Fruit fly (Drosophila melanogaster): Measurements from ENCODE around the gene tra.
A peak's percentile ranks its signal among the peaks of the same experiment; 100 is the strongest.

The tra gene

dm6 chr3L:16634091-16634490 lies 43.2 kb upstream of the tra start:
- TF ChIP-seq CG34406 (GFP tag; optimal IDR thresholded peaks at IDR 0.05), result no peak
- TF ChIP-seq Ets96B (tag; optimal IDR thresholded peaks at IDR 0.05), result no peak
- no peak for TF ChIP-seq CG10631 (GFP tag; optimal IDR thresholded peaks at IDR 0.05)
- no peak for TF ChIP-seq CG9139 (GFP tag; optimal IDR thresholded peaks at IDR 0.05)
- no peak for TF ChIP-seq eg (GFP tag; IDR thresholded peaks at IDR 0.05)
- no peak for TF ChIP-seq CG6792 (GFP tag; optimal IDR thresholded peaks at IDR 0.05)
- no peak for TF ChIP-seq CG11294 (GFP tag; IDR thresholded peaks at IDR 0.05)

dm6 chr3L:16631844-16632537 lies 41.1 kb upstream of the tra start:
- TF ChIP-seq dsx (GFP tag; optimal IDR thresholded peaks at IDR 0.05; ENCODE audit: poor library complexity, severe bottlenecking) (no peak), CG31627 (GFP tag; optimal IDR thresholded peaks at IDR 0.05) (no peak), CG6163 (GFP tag; IDR thresholded peaks at IDR 0.05) (peak; percentile 17; the same call in 1 of the 3 replicates), Met (GFP tag; optimal IDR thresholded peaks at IDR 0.05) (no peak), esn (GFP tag; optimal IDR thresholded peaks at IDR 0.05) (peak; percentile 8), CG16779 (tag; optimal IDR thresholded peaks at IDR 0.05) (no peak), Eip78C (GFP tag) (peak; percentile 47)

- no peak for TF ChIP-seq CG3032 (tag; optimal IDR thresholded peaks at IDR 0.05)
- TF ChIP-seq CG34406 (GFP tag; optimal IDR thresholded peaks at IDR 0.05), result no peak
- TF ChIP-seq dsx (GFP tag; optimal IDR thresholded peaks at IDR 0.05; ENCODE audit: poor library complexity, severe bottlenecking), result peak; percentile 72
- TF ChIP-seq CG11902 (GFP tag; optimal IDR thresholded peaks at IDR 0.05), result no peak
- no peak for TF ChIP-seq CG11762 (GFP tag; optimal IDR thresholded peaks at IDR 0.05; ENCODE audit: insufficient read depth)
- no peak for TF ChIP-seq dac (GFP tag; optimal IDR thresholded peaks at IDR 0.05)
- no peak for TF ChIP-seq CG16779 (tag; optimal IDR thresholded peaks at IDR 0.05)
- TF ChIP-seq spab (GFP tag; optimal IDR thresholded peaks at IDR 0.05), result no peak
- TF ChIP-seq Eip75B (GFP tag; optimal IDR thresholded peaks at IDR 0.05), result no peak
- TF ChIP-seq Met (GFP tag; optimal IDR thresholded peaks at IDR 0.05), result no peak
- TF ChIP-seq Smox (GFP tag; optimal IDR thresholded peaks at IDR 0.05), result no peak
- no peak for TF ChIP-seq Lpt (GFP tag; optimal IDR thresholded peaks at IDR 0.05)
- peak; percentile 65 for TF ChIP-seq Eip78C (GFP tag)
- TF ChIP-seq CG9139 (GFP tag; optimal IDR thresholded peaks at IDR 0.05), result no peak
- no peak for TF ChIP-seq salr (GFP tag; optimal IDR thresholded peaks at IDR 0.05)
Observed at dm6 chr3L:16629793-16630192, 38.9 kb upstream of the tra start.

- TF ChIP-seq CG1621 (tag; optimal IDR thresholded peaks at IDR 0.05), result no peak
- no peak for TF ChIP-seq Gug (GFP tag; IDR thresholded peaks at IDR 0.05)
- TF ChIP-seq CG11762 (GFP tag; optimal IDR thresholded peaks at IDR 0.05; ENCODE audit: insufficient read depth), result no peak
- TF ChIP-seq achi (GFP tag; optimal IDR thresholded peaks at IDR 0.05), result no peak
- TF ChIP-seq Sox14 (GFP tag; optimal IDR thresholded peaks at IDR 0.05), result no peak
- TF ChIP-seq fkh (GFP tag; optimal IDR thresholded peaks at IDR 0.05), result no peak
- TF ChIP-seq Blimp-1 (GFP tag; optimal IDR thresholded peaks at IDR 0.05), result no peak
- TF ChIP-seq CG6163 (GFP tag; IDR thresholded peaks at IDR 0.05), result no peak
- TF ChIP-seq Eip93F (GFP tag; optimal IDR thresholded peaks at IDR 0.05), result no peak
- no peak for TF ChIP-seq dac (GFP tag; optimal IDR thresholded peaks at IDR 0.05)
- TF ChIP-seq CG11902 (GFP tag; optimal IDR thresholded peaks at IDR 0.05), result no peak
Observed at dm6 chr3L:16626199-16626598, 35.3 kb upstream of the tra start.

- peak; percentile 0 for TF ChIP-seq CG6854 (GFP tag; optimal IDR thresholded peaks at IDR 0.05)
- TF ChIP-seq CG6792 (GFP tag; optimal IDR thresholded peaks at IDR 0.05), result no peak
- peak; percentile 49 for TF ChIP-seq Smox (GFP tag; optimal IDR thresholded peaks at IDR 0.05)
- peak; percentile 36 for TF ChIP-seq Sox14 (GFP tag; optimal IDR thresholded peaks at IDR 0.05)
- no peak for TF ChIP-seq fd59A (GFP tag; optimal IDR thresholded peaks at IDR 0.05)
- TF ChIP-seq eg (GFP tag; IDR thresholded peaks at IDR 0.05), result no peak
- TF ChIP-seq Met (GFP tag; optimal IDR thresholded peaks at IDR 0.05), result peak; percentile 45
- TF ChIP-seq CG4318 (GFP tag; optimal IDR thresholded peaks at IDR 0.05), result no peak
- TF ChIP-seq OdsH (GFP tag; optimal IDR thresholded peaks at IDR 0.05), result peak; percentile 42
- TF ChIP-seq vri (GFP tag; optimal IDR thresholded peaks at IDR 0.05), result peak; percentile 57
- peak; percentile 13 for TF ChIP-seq cyc (GFP tag; optimal IDR thresholded peaks at IDR 0.05)
- TF ChIP-seq Sox102F (GFP tag; optimal IDR thresholded peaks at IDR 0.05), result peak; percentile 67
- peak; percentile 35 for TF ChIP-seq acj6 (GFP tag; optimal IDR thresholded peaks at IDR 0.05)
- no peak for TF ChIP-seq Lpt (GFP tag; optimal IDR thresholded peaks at IDR 0.05)
- no peak for TF ChIP-seq CG10669 (GFP tag; optimal IDR thresholded peaks at IDR 0.05)
- peak; percentile 46 for TF ChIP-seq topi (GFP tag; optimal IDR thresholded peaks at IDR 0.05)
- no peak for TF ChIP-seq Gug (GFP tag; IDR thresholded peaks at IDR 0.05)
- TF ChIP-seq CG10631 (GFP tag; optimal IDR thresholded peaks at IDR 0.05), result peak; percentile 34
- TF ChIP-seq CG6276 (GFP tag; optimal IDR thresholded peaks at IDR 0.05), result no peak
- peak; percentile 70 for TF ChIP-seq Eip78C (GFP tag)
Observed at dm6 chr3L:16615132-16615709, 24.4 kb upstream of the tra start, which contains the start of gene Mo25. Gene Mo25 (minus strand): TSS chr3L:16615472.

Data from whole organism, prepupa.